Worm (Caenorhabditis elegans) whole organism, dauer: ENCODE measurements around the gene srsx-2.
"Not testable (repeated sequence)": the region's sequence is repeated elsewhere in the genome, so short reads cannot be mapped to it uniquely, and the experiment has no call there.

Experiments
- unc-62 ChIP-seq: sonication (generic microtip); optimal IDR thresholded peaks from 2 replicates; lab custom pipeline; 2017; ENCODE audit warnings: missing biosample characterization, missing genetic modification reagents, missing genetic modification characterization

srsx-2 gene

DNA sequence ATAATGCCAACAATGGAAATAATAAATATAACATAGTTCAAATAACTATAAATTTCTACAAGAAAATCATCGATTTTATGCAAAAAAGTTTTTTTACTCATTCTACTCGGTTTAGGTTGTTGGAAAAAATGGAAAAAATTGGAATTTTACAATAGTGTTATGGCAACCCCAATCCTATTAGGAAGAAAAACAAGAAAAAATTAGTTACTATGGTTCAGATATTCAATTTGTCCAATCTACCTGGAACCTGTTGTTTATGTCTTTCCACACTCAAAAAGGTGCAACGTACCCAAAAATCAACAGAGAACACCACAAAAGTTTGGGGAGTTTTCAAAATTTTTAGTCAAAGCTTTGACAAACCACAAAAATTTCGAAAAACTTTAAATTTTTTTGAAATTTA is 8.2 kb downstream of the srsx-2 start, which contains the start of gene T27C5.10:
TSS of gene T27C5.10 (minus strand) at position 101 of the 400 bp plus-strand sequence.
- no peak for TF ChIP-seq unc-62 (GFP tag; lab: Kevin White, UChicago)

DNA sequence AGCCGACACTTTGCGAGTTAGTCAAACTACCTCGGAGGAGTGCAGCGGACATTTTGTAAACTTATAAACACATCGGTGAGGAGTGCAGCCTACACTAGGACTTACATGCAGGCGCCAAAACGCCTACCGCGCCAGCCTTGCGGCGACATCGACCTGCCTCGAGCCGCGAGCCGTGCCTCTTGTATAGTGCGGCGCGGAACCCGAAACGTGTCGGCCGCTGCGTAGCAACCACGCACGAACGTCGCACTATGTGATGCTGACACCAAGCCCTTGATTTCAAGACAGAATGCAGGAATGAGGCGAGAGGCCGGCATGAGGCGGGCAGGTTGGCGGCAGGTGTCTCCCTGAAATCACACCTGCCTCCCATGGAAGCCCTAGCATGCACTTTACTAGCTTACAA is 9.0 kb downstream of the srsx-2 start:
- TF ChIP-seq unc-62 (GFP tag; lab: Kevin White, UChicago), result no peak

DNA sequence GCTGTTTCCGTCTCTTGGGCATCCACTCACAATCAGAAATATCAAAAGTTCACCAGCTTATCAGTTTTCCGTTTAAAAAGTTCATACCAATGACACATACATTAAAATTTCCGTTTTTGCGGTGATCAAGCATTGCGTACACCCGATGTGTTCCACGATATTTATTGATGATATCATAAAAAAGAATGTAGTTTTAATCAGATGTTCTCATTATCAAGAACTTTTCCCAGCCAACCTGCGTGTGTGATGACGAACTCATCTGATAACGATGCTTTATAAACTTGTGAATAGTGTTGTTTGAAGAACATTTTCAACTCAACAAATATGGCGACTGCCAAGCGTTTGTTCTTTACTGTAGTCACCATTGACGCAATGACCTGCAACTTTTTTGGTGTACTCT is 21.4 kb downstream of the srsx-2 start, which contains the start of gene clc-21:
TSS of gene clc-21 (plus strand) at position 301 of the 400 bp plus-strand sequence.
- no peak for TF ChIP-seq unc-62 (GFP tag; lab: Kevin White, UChicago)

DNA sequence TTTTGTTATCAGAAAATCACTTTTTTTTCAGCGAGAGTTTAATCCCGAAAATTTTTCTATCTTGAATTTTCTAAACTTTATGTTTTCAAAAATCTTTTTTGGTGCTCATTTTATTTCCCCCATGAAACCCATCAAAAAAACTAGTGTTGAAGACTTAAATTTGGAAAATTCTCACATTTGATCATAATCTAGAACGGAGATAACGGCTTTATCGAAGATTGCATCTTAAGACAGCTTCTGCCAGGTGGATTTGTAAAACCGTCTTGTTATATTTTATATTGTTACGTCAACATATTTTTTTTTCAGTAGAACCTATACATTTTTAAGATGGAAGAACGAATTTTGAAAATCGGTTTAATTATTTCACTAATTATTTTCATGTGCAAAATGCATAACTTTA is 23.3 kb downstream of the srsx-2 start, which contains the start of gene T27C5.12:
TSS of gene T27C5.12 (plus strand) at position 301 of the 400 bp plus-strand sequence.
- TF ChIP-seq unc-62 (GFP tag; lab: Kevin White, UChicago), result no peak

DNA sequence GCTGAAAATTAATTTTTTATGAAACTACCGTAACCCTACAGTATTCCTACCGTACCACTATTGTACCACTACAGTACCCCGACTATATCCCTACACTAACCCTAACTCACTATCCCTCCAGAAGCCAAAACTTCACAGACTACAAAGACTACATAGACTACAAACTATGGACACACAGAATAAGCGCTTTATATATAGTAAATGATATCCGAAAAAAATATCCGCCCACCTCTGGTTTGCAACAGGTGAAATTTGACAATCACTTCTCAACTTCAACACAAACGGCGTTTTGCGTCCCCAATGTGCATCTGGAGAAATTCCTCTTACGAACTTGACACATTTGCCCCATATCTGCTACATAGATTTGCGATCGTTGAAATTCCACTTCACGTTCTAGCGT is 28.3 kb downstream of the srsx-2 start, which contains the start of gene srh-132:
TSS of gene srh-132 (plus strand) at position 301 of the 400 bp plus-strand sequence.
- TF ChIP-seq unc-62 (GFP tag; lab: Kevin White, UChicago), result not testable (repeated sequence)

DNA sequence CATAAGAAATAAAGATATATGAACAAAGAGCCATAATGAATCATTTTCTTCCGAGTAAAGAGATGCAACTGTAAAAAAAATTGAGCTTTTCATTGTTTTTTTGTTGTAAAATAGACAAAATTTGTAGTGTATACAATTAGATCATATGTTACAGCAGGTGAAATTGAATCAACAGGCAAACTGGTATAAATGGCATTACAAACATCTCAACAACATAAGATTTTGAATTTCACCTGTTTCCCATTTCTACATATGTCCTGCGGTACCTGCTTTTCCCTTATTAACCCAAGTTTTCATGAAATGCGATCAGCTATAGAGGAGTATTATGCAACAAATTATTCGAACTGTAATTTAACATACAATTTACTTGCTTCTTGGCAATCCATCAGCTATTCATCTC is 42.8 kb downstream of the srsx-2 start, which contains the start of gene srh-120:
TSS of gene srh-120 (plus strand) at position 301 of the 400 bp plus-strand sequence.
- TF ChIP-seq unc-62 (GFP tag; lab: Kevin White, UChicago), result no peak
